Fruit fly (Drosophila melanogaster) S2 (cell line): ENCODE results near the gene CG42758.

ENCODE experiments used
- CG8478 ChIP-seq: fragments of >200 bp; optimal IDR thresholded peaks from 2 replicates; lab custom pipeline; 2018
- CTCF ChIP-seq, 2 experiments: fragments of >200 bp; optimal IDR thresholded peaks; 2 replicates each; lab custom pipeline; 2018

DNA sequence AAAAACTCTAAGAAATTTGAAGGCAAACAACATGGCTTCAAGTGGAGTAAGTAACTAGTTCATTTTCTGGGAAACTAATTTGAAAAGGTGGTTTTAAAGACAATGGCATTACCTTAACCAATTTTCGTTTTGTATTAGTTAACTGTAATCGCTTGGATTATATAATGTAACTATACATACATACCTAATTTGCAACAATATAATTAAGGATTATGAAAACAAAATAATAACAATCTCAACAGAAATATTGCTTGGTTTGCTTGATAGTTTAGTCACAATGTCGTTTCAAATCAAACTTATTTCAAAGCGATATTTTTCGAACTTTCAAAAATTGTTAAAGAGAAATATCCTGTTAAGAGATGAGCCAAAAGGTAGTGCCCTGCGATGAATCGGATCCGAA lies 49.7 kb upstream of the CG42758 start, which contains the start of gene CG9592:
- TF ChIP-seq CTCF (optimal IDR thresholded peaks at IDR 0.05; lab: Kevin White, UChicago) (no peak), CG8478 (lab: Kevin White, UChicago) (no peak)
